Worm (Caenorhabditis elegans) whole organism, L2 larva: ENCODE results near the gene fbxa-189.

Experiments used
- R02D3.7 ChIP-seq: fragments of 150-350 bp; optimal IDR thresholded peaks from 2 replicates; lab custom pipeline; 2014; ENCODE audit warnings: missing biosample characterization, missing genetic modification characterization
- ZK546.5 ChIP-seq: sonication (generic microtip); optimal IDR thresholded peaks from 2 replicates; lab custom pipeline; 2017; ENCODE audit warnings: missing biosample characterization, missing genetic modification characterization
- elt-1 ChIP-seq: fragments of 150-350 bp; optimal IDR thresholded peaks from 2 replicates; lab custom pipeline; 2014; ENCODE audit warnings: missing biosample characterization, missing genetic modification characterization
- lin-13 ChIP-seq: fragments of 150-350 bp; optimal IDR thresholded peaks from 2 replicates; lab custom pipeline; 2014; ENCODE audit warnings: missing biosample characterization, missing genetic modification reagents, missing genetic modification characterization
- skn-1 ChIP-seq: sonication (generic microtip); optimal IDR thresholded peaks from 2 replicates; lab custom pipeline; 2017; ENCODE audit warnings: missing biosample characterization, missing genetic modification characterization

DNA sequence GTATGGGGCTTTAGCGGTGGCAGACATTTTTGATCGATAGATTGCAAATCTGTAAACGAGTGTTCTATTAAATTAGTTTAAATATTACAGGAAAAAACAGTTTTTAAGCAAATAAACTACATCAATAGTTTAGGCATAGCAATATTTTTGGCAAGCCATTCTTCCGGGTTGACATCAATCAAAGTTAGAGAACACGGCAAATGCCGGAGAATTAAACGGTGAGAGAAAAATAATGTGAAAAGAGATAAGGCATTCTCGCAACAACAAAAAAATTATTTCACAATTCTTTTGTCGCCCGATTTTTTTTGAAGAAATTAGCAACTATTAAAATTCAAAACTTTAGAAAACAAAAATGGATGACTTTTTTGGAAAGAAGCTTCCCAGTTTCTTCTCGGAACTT, at the start of gene fbxa-189, which contains the start of gene fbxa-188:
- no peak for TF ChIP-seq ZK546.5 (tag; lab: Kevin White, UChicago)
- no peak for TF ChIP-seq skn-1 (tag; lab: Kevin White, UChicago)
- no peak for TF ChIP-seq R02D3.7 (tag; lab: Kevin White, UChicago)
- no peak for TF ChIP-seq elt-1 (tag; lab: Kevin White, UChicago)
- TF ChIP-seq lin-13 (GFP tag; lab: Kevin White, UChicago) = no peak
